Worm (Caenorhabditis elegans) whole organism, L1 larva: ENCODE data around the gene ZK1290.14.

Experiments
- C04F5.9 ChIP-seq: sonication (generic microtip); optimal IDR thresholded peaks from 2 replicates; lab custom pipeline; 2016; ENCODE audit warnings: missing genetic modification characterization, missing compliant biosample characterization
- C16A3.4 ChIP-seq: fragments of 150-350 bp; optimal IDR thresholded peaks from 2 replicates; lab custom pipeline; 2014; ENCODE audit warnings: missing biosample characterization, missing genetic modification characterization
- C34B4.2 ChIP-seq: sonication (generic microtip); optimal IDR thresholded peaks from 2 replicates; lab custom pipeline; 2017; ENCODE audit warnings: mild to moderate bottlenecking, missing genetic modification characterization, missing compliant biosample characterization
- ama-1 ChIP-seq: fragments of 150-350 bp; optimal IDR thresholded peaks from 2 replicates; lab custom pipeline; 2014
- blmp-1 ChIP-seq: fragments of 150-350 bp; optimal IDR thresholded peaks from 2 replicates; lab custom pipeline; 2014; ENCODE audit warnings: missing biosample characterization, missing genetic modification characterization
- ces-1 ChIP-seq: fragments of 150-350 bp; optimal IDR thresholded peaks from 2 replicates; lab custom pipeline; 2014; ENCODE audit warnings: missing biosample characterization, missing genetic modification reagents, missing genetic modification characterization
- dpl-1 ChIP-seq, 3 experiments: fragments of 150-350 bp in 2 of 3; sonication (generic microtip) in 1 of 3; optimal IDR thresholded peaks; 2 replicates each; lab custom pipeline; 2014 to 2017; ENCODE audit warnings: missing biosample characterization in 3 of 3, missing genetic modification characterization in 3 of 3, missing genetic modification reagents in 3 of 3
- egl-13 ChIP-seq: sonication (generic microtip); optimal IDR thresholded peaks from 2 replicates; lab custom pipeline; 2016; ENCODE audit warnings: missing genotype, missing genetic modification reagents, missing genetic modification characterization, missing compliant biosample characterization
- elt-2 ChIP-seq: sonication (generic microtip); optimal IDR thresholded peaks from 2 replicates; lab custom pipeline; 2016; ENCODE audit warnings: missing genetic modification characterization, mild to moderate bottlenecking, inconsistent platforms, missing compliant biosample characterization, missing genetic modification reagents
- elt-3 ChIP-seq, 6 experiments: fragments of 150-350 bp in 1 of 6; sonication (generic microtip); optimal IDR thresholded peaks; 2 replicates each; lab custom pipeline; 2017 to 2018; ENCODE audit warnings: missing biosample characterization in 6 of 6, missing genetic modification characterization in 6 of 6, inconsistent platforms in 1 of 6
- fkh-10 ChIP-seq: sonication (generic microtip); optimal IDR thresholded peaks from 2 replicates; lab custom pipeline; 2017; ENCODE audit warnings: missing biosample characterization, missing genetic modification reagents, missing genetic modification characterization
- fkh-4 ChIP-seq: sonication (generic microtip); optimal IDR thresholded peaks from 2 replicates; lab custom pipeline; 2016; ENCODE audit warnings: missing compliant biosample characterization, missing genetic modification characterization, borderline replicate concordance
- grh-1 ChIP-seq: fragments of 200-800 bp; sonication (Bioruptor generic); IDR thresholded peaks from 2 replicates; pipeline ENCODE4 v1.3.6; 2022; ENCODE audit warnings: missing genetic modification reagents, missing genetic modification characterization, missing compliant biosample characterization
- lin-14 ChIP-seq: fragments of 200-800 bp; sonication (Bioruptor generic); optimal IDR thresholded peaks from 2 replicates; lab custom pipeline; 2018; ENCODE audit warnings: mild to moderate bottlenecking, missing genetic modification characterization, moderate library complexity, missing compliant biosample characterization
- lin-15B ChIP-seq: fragments of 150-350 bp; sonication (generic microtip); optimal IDR thresholded peaks from 3 replicates; lab custom pipeline; 2014; ENCODE audit warnings: missing biosample characterization, missing genetic modification characterization
- lin-35 ChIP-seq, 2 experiments: fragments of 150-350 bp; optimal IDR thresholded peaks; 2 replicates each; lab custom pipeline; 2014; ENCODE audit warnings: missing biosample characterization in 2 of 2, missing genetic modification characterization in 2 of 2, missing genetic modification reagents in 2 of 2
- lin-39 ChIP-seq: fragments of 150-350 bp; optimal IDR thresholded peaks from 2 replicates; lab custom pipeline; 2014; ENCODE audit warnings: missing biosample characterization, missing genetic modification reagents, missing genetic modification characterization
- lir-3 ChIP-seq: sonication (generic microtip); optimal IDR thresholded peaks from 2 replicates; lab custom pipeline; 2016; ENCODE audit warnings: mild to moderate bottlenecking, missing genetic modification characterization, moderate library complexity, missing compliant biosample characterization; ENCODE audit not compliant: poor library complexity
- mab-9 ChIP-seq: fragments of 200-800 bp; sonication (Bioruptor generic); IDR thresholded peaks from 2 replicates; pipeline ENCODE4 v1.3.6; 2022; ENCODE audit warnings: missing genetic modification reagents, missing genetic modification characterization, missing compliant biosample characterization
- mdl-1 ChIP-seq, 2 experiments: fragments of 150-350 bp; optimal IDR thresholded peaks; 2 replicates each; lab custom pipeline; 2014 to 2017; ENCODE audit warnings: missing biosample characterization in 2 of 2, missing genetic modification characterization in 2 of 2, inconsistent platforms in 1 of 2
- mef-2 ChIP-seq: fragments of 150-350 bp; optimal IDR thresholded peaks from 2 replicates; lab custom pipeline; 2014; ENCODE audit warnings: missing biosample characterization, missing genetic modification characterization
- mep-1 ChIP-seq: fragments of 150-350 bp; optimal IDR thresholded peaks from 2 replicates; lab custom pipeline; 2014; ENCODE audit warnings: missing biosample characterization, missing genetic modification characterization
- nhr-19 ChIP-seq: fragments of 200-800 bp; sonication (Bioruptor generic); conservative IDR thresholded peaks from 2 replicates; pipeline ENCODE4 v1.3.6; 2022; ENCODE audit warnings: missing genetic modification characterization, missing compliant biosample characterization
- nhr-20 ChIP-seq: sonication (generic microtip); optimal IDR thresholded peaks from 2 replicates; lab custom pipeline; 2016; ENCODE audit warnings: mild to moderate bottlenecking, missing genetic modification characterization, missing compliant biosample characterization
- nhr-71 ChIP-seq: sonication (generic microtip); optimal IDR thresholded peaks from 2 replicates; lab custom pipeline; 2016; ENCODE audit warnings: mild to moderate bottlenecking, missing genetic modification characterization, moderate library complexity, missing compliant biosample characterization
- nhr-76 ChIP-seq: sonication (generic microtip); optimal IDR thresholded peaks from 2 replicates; lab custom pipeline; 2017; ENCODE audit warnings: missing biosample characterization, missing genetic modification characterization
- nhr-85 ChIP-seq: sonication (generic microtip); peaks from one replicate; lab custom pipeline; 2016; ENCODE audit warnings: missing genetic modification characterization, inconsistent platforms, missing compliant biosample characterization
- nhr-90 ChIP-seq: sonication (generic microtip); optimal IDR thresholded peaks from 2 replicates; lab custom pipeline; 2016; ENCODE audit warnings: mild to moderate bottlenecking, missing genetic modification characterization, missing compliant biosample characterization; ENCODE audit not compliant: poor library complexity
- pag-3 ChIP-seq: sonication (generic microtip); optimal IDR thresholded peaks from 2 replicates; lab custom pipeline; 2017; ENCODE audit warnings: missing genetic modification characterization, mild to moderate bottlenecking, missing compliant biosample characterization, antibody characterized with exemption, borderline replicate concordance; ENCODE audit not compliant: insufficient read depth
- pax-3 ChIP-seq: fragments of 200-800 bp; sonication (Bioruptor generic); optimal IDR thresholded peaks from 2 replicates; lab custom pipeline; 2018; ENCODE audit warnings: mild to moderate bottlenecking, missing genetic modification characterization, moderate library complexity, missing compliant biosample characterization
- pqm-1 ChIP-seq: sonication (generic microtip); optimal IDR thresholded peaks from 3 replicates; lab custom pipeline; 2017; ENCODE audit warnings: missing biosample characterization, missing genetic modification characterization
- rnt-1 ChIP-seq: sonication (generic microtip); optimal IDR thresholded peaks from 2 replicates; lab custom pipeline; 2016; ENCODE audit warnings: mild to moderate bottlenecking, missing genetic modification characterization, moderate library complexity, missing compliant biosample characterization
- skn-1 ChIP-seq: fragments of 150-350 bp; optimal IDR thresholded peaks from 2 replicates; lab custom pipeline; 2014; ENCODE audit warnings: missing biosample characterization, missing genetic modification characterization
- snu-23 ChIP-seq: sonication (generic microtip); optimal IDR thresholded peaks from 2 replicates; lab custom pipeline; 2016; ENCODE audit warnings: missing genetic modification characterization, missing compliant biosample characterization
- sptf-1 ChIP-seq: fragments of 150-350 bp; optimal IDR thresholded peaks from 2 replicates; lab custom pipeline; 2014; ENCODE audit warnings: missing biosample characterization, missing genetic modification characterization
- swsn-7 ChIP-seq: sonication (generic microtip); optimal IDR thresholded peaks from 2 replicates; lab custom pipeline; 2016; ENCODE audit warnings: missing genetic modification characterization, missing compliant biosample characterization
- tbx-2 ChIP-seq: sonication (generic microtip); optimal IDR thresholded peaks from 2 replicates; lab custom pipeline; 2016; ENCODE audit warnings: missing genetic modification characterization, missing compliant biosample characterization
- unc-130 ChIP-seq: fragments of 150-350 bp; optimal IDR thresholded peaks from 2 replicates; lab custom pipeline; 2017; ENCODE audit warnings: missing biosample characterization, missing genetic modification characterization, inconsistent platforms
- unc-30 ChIP-seq: sonication (generic microtip); optimal IDR thresholded peaks from 2 replicates; lab custom pipeline; 2017; ENCODE audit warnings: missing biosample characterization, missing genetic modification characterization
- unc-98 ChIP-seq: fragments of 200-800 bp; sonication (Bioruptor generic); IDR thresholded peaks from 2 replicates; pipeline ENCODE4 v1.3.6; 2022; ENCODE audit warnings: missing genetic modification characterization, missing compliant biosample characterization
- zag-1 ChIP-seq: fragments of 150-350 bp; optimal IDR thresholded peaks from 2 replicates; lab custom pipeline; 2014; ENCODE audit warnings: missing biosample characterization, missing genetic modification characterization
- zip-4 ChIP-seq: fragments of 200-800 bp; sonication (Bioruptor generic); optimal IDR thresholded peaks from 2 replicates; lab custom pipeline; 2018; ENCODE audit warnings: mild to moderate bottlenecking, missing genetic modification characterization, moderate library complexity, missing compliant biosample characterization
- ztf-11 ChIP-seq, 2 experiments: sonication (generic microtip); optimal IDR thresholded peaks; 2 replicates each; lab custom pipeline; 2016 to 2017; ENCODE audit warnings: missing genetic modification characterization in 2 of 2, missing biosample characterization in 1 of 2, missing compliant biosample characterization in 1 of 2
- ztf-4 ChIP-seq: fragments of 150-350 bp; optimal IDR thresholded peaks from 2 replicates; lab custom pipeline; 2014; ENCODE audit warnings: missing biosample characterization, missing genetic modification characterization

ZK1290.14 gene

DNA sequence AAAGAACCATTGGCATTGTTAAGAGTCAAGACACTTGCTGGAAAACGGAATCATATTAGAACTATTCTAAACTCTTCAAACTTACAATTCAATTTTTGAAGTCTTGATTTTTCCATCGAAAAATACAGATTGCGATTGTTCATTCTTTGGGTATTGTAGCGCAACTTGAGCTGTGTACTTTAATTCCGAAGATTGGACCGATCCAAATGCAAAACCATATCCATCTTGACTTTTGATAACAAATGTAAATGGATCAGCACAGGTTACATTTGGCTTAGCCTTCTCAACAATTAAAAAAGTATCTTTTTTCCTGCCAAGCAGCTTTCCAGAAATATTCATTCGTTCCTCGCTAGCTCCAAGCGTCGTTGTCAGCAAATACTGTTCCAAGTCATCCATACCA is 5.5 kb upstream of the ZK1290.14 start:
- no peak for TF ChIP-seq lir-3 (tag; lab: Kevin White, UChicago)
- no peak for TF ChIP-seq snu-23
- TF ChIP-seq unc-130 (tag; lab: Kevin White, UChicago), result no peak
- no peak for TF ChIP-seq nhr-19 (GFP tag; lab: Robert Waterston, UW)

DNA sequence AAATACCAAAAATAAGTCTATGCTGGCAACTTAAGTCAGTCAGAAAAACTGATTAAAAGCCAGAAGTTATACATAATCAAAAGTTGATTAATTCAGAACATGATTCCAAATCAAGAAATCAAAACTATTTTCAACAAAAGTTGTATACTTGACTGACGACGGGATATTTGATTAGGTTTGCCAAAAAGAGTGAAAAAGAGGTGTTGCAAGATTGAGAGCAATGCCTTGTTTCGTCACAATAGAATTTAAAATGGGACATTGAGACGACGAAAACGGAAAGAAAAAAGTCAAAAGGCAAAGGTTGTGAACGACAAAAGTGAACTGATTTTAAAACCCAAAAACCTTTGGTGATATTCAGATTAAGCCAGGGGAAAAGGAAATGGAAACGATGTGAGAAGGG is 3.5 kb upstream of the ZK1290.14 start:
- TF ChIP-seq C04F5.9 (tag; lab: Kevin White, UChicago), result no peak
- peak; percentile 88 for TF ChIP-seq fkh-10 (GFP tag; lab: Kevin White, UChicago)
- TF ChIP-seq lin-14 (GFP tag; lab: Kevin White, UChicago), result peak; percentile 43

DNA sequence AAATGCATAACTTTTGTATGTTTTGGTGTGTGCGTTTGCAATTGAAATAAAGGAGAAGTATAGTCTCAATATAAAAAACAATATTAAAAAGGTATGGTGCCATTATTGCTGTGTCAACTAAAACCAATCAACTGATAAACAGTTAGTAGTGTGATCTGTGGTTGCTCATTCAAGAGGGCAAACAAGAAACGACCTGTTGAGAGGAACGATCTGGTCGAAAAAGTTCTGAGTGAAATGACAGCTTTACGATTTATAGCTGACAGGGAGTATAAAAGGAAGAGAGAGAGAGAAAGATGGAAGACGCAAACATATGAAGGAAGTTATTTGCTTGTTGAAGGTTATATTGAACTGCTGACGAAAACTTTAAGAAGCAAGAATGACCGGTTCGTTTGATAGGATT is 2.6 kb upstream of the ZK1290.14 start:
- TF ChIP-seq skn-1 (tag; lab: Kevin White, UChicago), result no peak
- TF ChIP-seq lin-14 (GFP tag; lab: Kevin White, UChicago), result peak; percentile 10

DNA sequence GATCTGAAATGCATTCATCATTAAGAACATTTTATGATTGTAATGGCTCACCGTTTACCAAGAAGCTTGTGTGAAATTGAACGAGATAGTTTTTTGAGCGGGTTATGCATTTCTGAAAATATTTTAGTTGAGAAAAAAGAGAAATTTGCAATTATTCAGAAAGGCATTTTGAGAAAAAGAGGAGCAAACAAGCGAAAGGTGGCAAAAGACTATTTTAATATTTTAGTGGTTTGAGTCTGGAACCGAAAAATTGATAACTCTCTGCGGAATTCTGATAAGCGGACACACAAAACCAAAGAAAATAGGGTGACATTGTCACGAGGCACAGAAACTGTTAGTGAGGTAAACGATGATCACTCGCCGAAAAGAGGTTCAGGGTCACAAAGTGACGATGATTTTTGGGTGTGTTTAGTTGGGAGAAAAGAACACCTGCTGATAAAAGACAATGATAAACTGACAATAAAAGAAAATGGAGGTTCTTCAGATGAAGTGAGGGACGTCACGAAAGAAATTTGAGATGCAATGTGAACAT is 610 bp downstream of the ZK1290.14 start:
- no peak for TF ChIP-seq mab-9 (GFP tag; lab: Robert Waterston, UW)
- TF ChIP-seq nhr-19 (GFP tag; lab: Robert Waterston, UW), result peak; percentile 27; the same call in 1 of the 2 replicates
- no peak for TF ChIP-seq lir-3 (tag; lab: Kevin White, UChicago)
- no peak for TF ChIP-seq nhr-76 (tag; lab: Kevin White, UChicago)
- peak; percentile 0 for TF ChIP-seq mep-1 (tag; lab: Kevin White, UChicago)
- no peak for TF ChIP-seq grh-1
- TF ChIP-seq ces-1 (GFP tag; lab: Kevin White, UChicago), result no peak
- no peak for TF ChIP-seq egl-13 (tag; lab: Kevin White, UChicago)
- TF ChIP-seq mdl-1 (tag; optimal IDR thresholded peaks at IDR 0.05; lab: Kevin White, UChicago), result peak in 1 of 2 experiments; percentile 39
- no peak for TF ChIP-seq ztf-11 (tag; optimal IDR thresholded peaks at IDR 0.05; lab: Kevin White, UChicago)
- TF ChIP-seq nhr-85 (tag; lab: Kevin White, UChicago), result peak; percentile 53
- TF ChIP-seq zag-1 (tag; lab: Kevin White, UChicago), result no peak
- TF ChIP-seq snu-23, result peak; percentile 33
- TF ChIP-seq zip-4 (GFP tag; lab: Kevin White, UChicago), result no peak
- TF ChIP-seq lin-35 (GFP tag; optimal IDR thresholded peaks at IDR 0.05; lab: Kevin White, UChicago), result peak in 1 of 2 experiments; percentile 64
- no peak for TF ChIP-seq unc-30 (tag; lab: Kevin White, UChicago)
- no peak for TF ChIP-seq fkh-10 (GFP tag; lab: Kevin White, UChicago)
- no peak for TF ChIP-seq fkh-4 (tag; lab: Kevin White, UChicago)
- peak; percentile 2 for TF ChIP-seq skn-1 (tag; lab: Kevin White, UChicago)
- TF ChIP-seq lin-15B (tag; lab: Kevin White, UChicago), result no peak
- no peak for TF ChIP-seq C34B4.2 (tag; lab: Kevin White, UChicago)
- TF ChIP-seq blmp-1 (tag; lab: Kevin White, UChicago), result peak; percentile 36
- TF ChIP-seq unc-98 (GFP tag; lab: Robert Waterston, UW), result no peak
- peak; percentile 45 for TF ChIP-seq nhr-71 (tag; lab: Kevin White, UChicago)
- TF ChIP-seq lin-14 (GFP tag; lab: Kevin White, UChicago), result peak; percentile 70
- TF ChIP-seq pqm-1 (tag; lab: Kevin White, UChicago), result peak; percentile 32
- no peak for TF ChIP-seq ztf-4 (tag; lab: Kevin White, UChicago)
- no peak for TF ChIP-seq lin-39 (tag; lab: Kevin White, UChicago)
- TF ChIP-seq nhr-90 (tag; lab: Kevin White, UChicago), result peak; percentile 37
- no peak for TF ChIP-seq ama-1 (lab: Kevin White, UChicago)
- no peak for TF ChIP-seq C04F5.9 (tag; lab: Kevin White, UChicago)
- peak; percentile 58 for TF ChIP-seq nhr-20 (tag; lab: Kevin White, UChicago)
- no peak for TF ChIP-seq mef-2 (tag; lab: Kevin White, UChicago)
- TF ChIP-seq rnt-1, result no peak
- no peak for TF ChIP-seq pag-3 (tag; lab: Kevin White, UChicago)
- no peak for TF ChIP-seq pax-3
- no peak for TF ChIP-seq dpl-1 (GFP tag; optimal IDR thresholded peaks at IDR 0.05; lab: Kevin White, UChicago)
- no peak for TF ChIP-seq sptf-1 (tag; lab: Kevin White, UChicago)
- TF ChIP-seq elt-2 (tag; lab: Kevin White, UChicago), result peak; percentile 94
- TF ChIP-seq elt-3 (tag; optimal IDR thresholded peaks at IDR 0.05; lab: Kevin White, UChicago), result peak in 1 of 6 experiments; percentile 32
- TF ChIP-seq swsn-7 (tag; lab: Kevin White, UChicago), result no peak
- no peak for TF ChIP-seq tbx-2
- TF ChIP-seq C16A3.4 (tag; lab: Kevin White, UChicago), result no peak
- TF ChIP-seq, all 84 proteins: peak for 15
